Worm (Caenorhabditis elegans): ENCODE results near the gene E02A10.4.
A peak's percentile ranks its signal among the peaks of the same experiment; 100 is the strongest.

Gene E02A10.4

ce11 chrV:12554172-12555031, 13.3 kb downstream of the E02A10.4 start:
- peak; percentile 64 for TF ChIP-seq snu-23 (GFP tag; optimal IDR thresholded peaks at IDR 0.05)
- no peak for TF ChIP-seq ceh-8 (GFP tag; optimal IDR thresholded peaks at IDR 0.05)
- TF ChIP-seq F16B12.6 (tag; optimal IDR thresholded peaks at IDR 0.05) = no peak
- TF ChIP-seq nhr-11 (tag; optimal IDR thresholded peaks at IDR 0.05) = no peak
- TF ChIP-seq snpc-4 (tag; optimal IDR thresholded peaks at IDR 0.05) = no peak
- TF ChIP-seq vab-15 (tag; optimal IDR thresholded peaks at IDR 0.05) = peak; percentile 16
- TF ChIP-seq sptf-1 (tag; optimal IDR thresholded peaks at IDR 0.05) = no peak
- no peak for TF ChIP-seq zip-4 (GFP tag; optimal IDR thresholded peaks at IDR 0.05)
- no peak for TF ChIP-seq tlp-1 (tag; optimal IDR thresholded peaks at IDR 0.05)
- no peak for TF ChIP-seq lir-3 (tag; optimal IDR thresholded peaks at IDR 0.05; ENCODE audit: poor library complexity)
- no peak for TF ChIP-seq hlh-4 (tag; optimal IDR thresholded peaks at IDR 0.05)
- no peak for TF ChIP-seq nhr-77 (tag; optimal IDR thresholded peaks at IDR 0.05)
- peak; percentile 51; the same call in 1 of the 2 replicates for TF ChIP-seq grh-1 (GFP tag; IDR thresholded peaks at IDR 0.05)
- TF ChIP-seq swsn-7 (tag; optimal IDR thresholded peaks at IDR 0.05) = no peak
- TF ChIP-seq mab-9 (GFP tag; IDR thresholded peaks at IDR 0.05) = no peak
- TF ChIP-seq elt-2 (tag; optimal IDR thresholded peaks at IDR 0.05) = no peak
- TF ChIP-seq ztf-4 (tag; optimal IDR thresholded peaks at IDR 0.05) = peak; percentile 28
- no peak for TF ChIP-seq nhr-237 (tag; optimal IDR thresholded peaks at IDR 0.05)
- peak; percentile 74 for TF ChIP-seq nhr-71 (tag; optimal IDR thresholded peaks at IDR 0.05)
- TF ChIP-seq aha-1 (tag; optimal IDR thresholded peaks at IDR 0.05) = no peak
- TF ChIP-seq fos-1 (tag; optimal IDR thresholded peaks at IDR 0.05) = no peak
- no peak for TF ChIP-seq ceh-63 (GFP tag; optimal IDR thresholded peaks at IDR 0.05)
- no peak for TF ChIP-seq ztf-11 (tag; optimal IDR thresholded peaks at IDR 0.05)
- TF ChIP-seq ceh-88 (GFP tag; IDR thresholded peaks at IDR 0.05) = no peak
- TF ChIP-seq nhr-12 (tag; optimal IDR thresholded peaks at IDR 0.05) = no peak
- no peak for TF ChIP-seq unc-98 (GFP tag; IDR thresholded peaks at IDR 0.05)
- peak; percentile 22 to 98 (median 84) for TF ChIP-seq elt-3 (tag; optimal IDR thresholded peaks at IDR 0.05)
- no peak for TF ChIP-seq ets-5 (GFP tag; IDR thresholded peaks at IDR 0.05)
- no peak for TF ChIP-seq ceh-90 (tag; optimal IDR thresholded peaks at IDR 0.05)
- no peak for TF ChIP-seq pag-3 (tag; optimal IDR thresholded peaks at IDR 0.05; ENCODE audit: borderline replicate concordance, insufficient read depth)
- no peak for TF ChIP-seq Y116A8C.19 (tag; optimal IDR thresholded peaks at IDR 0.05; ENCODE audit: borderline replicate concordance)
- TF ChIP-seq ceh-82 (tag; optimal IDR thresholded peaks at IDR 0.05) = no peak
- no peak for TF ChIP-seq zag-1 (tag; optimal IDR thresholded peaks at IDR 0.05)
- TF ChIP-seq lin-13 (GFP tag; optimal IDR thresholded peaks at IDR 0.05) = no peak
- TF ChIP-seq mep-1 (tag; optimal IDR thresholded peaks at IDR 0.05) = peak; percentile 20
- no peak for TF ChIP-seq nhr-76 (tag; optimal IDR thresholded peaks at IDR 0.05)
- no peak for TF ChIP-seq pqm-1 (tag; optimal IDR thresholded peaks at IDR 0.05)
- no peak for TF ChIP-seq skn-1 (tag; optimal IDR thresholded peaks at IDR 0.05)
- no peak for TF ChIP-seq lin-15B (tag; optimal IDR thresholded peaks at IDR 0.05)
- peak; percentile 6 for TF ChIP-seq ama-1 (optimal IDR thresholded peaks at IDR 0.05)
- TF ChIP-seq nhr-84 (tag; optimal IDR thresholded peaks at IDR 0.05) = no peak
- no peak for TF ChIP-seq mef-2 (tag; optimal IDR thresholded peaks at IDR 0.05)
- no peak for TF ChIP-seq egl-27 (tag; optimal IDR thresholded peaks at IDR 0.05)
- peak; percentile 54 for TF ChIP-seq nhr-19 (GFP tag; conservative IDR thresholded peaks at IDR 0.05)
- TF ChIP-seq sox-4 (tag; optimal IDR thresholded peaks at IDR 0.05) = no peak
- no peak for TF ChIP-seq fkh-8 (tag; optimal IDR thresholded peaks at IDR 0.05)
- no peak for TF ChIP-seq sup-37 (GFP tag; optimal IDR thresholded peaks at IDR 0.05)
- peak; percentile 72 for TF ChIP-seq tbx-2 (tag; optimal IDR thresholded peaks at IDR 0.05)
- no peak for TF ChIP-seq egl-13 (tag; optimal IDR thresholded peaks at IDR 0.05)
- peak; percentile 63 for TF ChIP-seq C16A3.4 (tag; optimal IDR thresholded peaks at IDR 0.05)
- no peak for TF ChIP-seq rnt-1 (tag; optimal IDR thresholded peaks at IDR 0.05)
- TF ChIP-seq dsc-1 (tag; optimal IDR thresholded peaks at IDR 0.05) = no peak

All from whole organism, L1 larva.